Fruit fly (Drosophila melanogaster): ENCODE measurements around the gene Snmp1.

- TF ChIP-seq pan (optimal IDR thresholded peaks at IDR 0.05) (no peak), usp (GFP tag; optimal IDR thresholded peaks at IDR 0.05) (no peak), CG8478 (optimal IDR thresholded peaks at IDR 0.05) (no peak), Dll (optimal IDR thresholded peaks at IDR 0.05) (no peak), EcR (GFP tag; optimal IDR thresholded peaks at IDR 0.05) (no peak), psq (optimal IDR thresholded peaks at IDR 0.05) (no peak)
Observed at dm6 chr3R:21184373-21185132, 16.5 kb upstream of the Snmp1 start.
